Fruit fly (Drosophila melanogaster) whole organism, embryonic: ENCODE measurements around the gene Idua.
A peak's percentile ranks its signal among the peaks of the same experiment; 100 is the strongest.

ENCODE experiments used
- Ada2b ChIP-seq: fragments of 200-800 bp; sonication (Bioruptor generic); IDR thresholded peaks from 2 replicates; pipeline ENCODE4 v1.3.6; 2022; ENCODE audit warnings: missing biosample characterization, missing genetic modification characterization
- Aef1 ChIP-seq: fragments of 200-800 bp; sonication (Bioruptor generic); IDR thresholded peaks from 3 replicates; pipeline ENCODE4 v1.3.6; 2022; ENCODE audit warnings: missing biosample characterization, missing genetic modification characterization
- CG11560 ChIP-seq: fragments of 200-800 bp; sonication (Bioruptor generic); IDR thresholded peaks from 3 replicates; pipeline ENCODE4 v1.3.6; 2022; ENCODE audit warnings: missing biosample characterization, missing genetic modification characterization
- CG12744 ChIP-seq: fragments of 200-800 bp; sonication (Bioruptor generic); optimal IDR thresholded peaks from 2 replicates; lab custom pipeline; 2016; ENCODE audit warnings: missing biosample characterization, missing genetic modification characterization
- CG13894 ChIP-seq: fragments of 200-800 bp; sonication (Bioruptor generic); optimal IDR thresholded peaks from 3 replicates; lab custom pipeline; 2018; ENCODE audit warnings: missing biosample characterization, mild to moderate bottlenecking, missing genetic modification characterization, moderate library complexity
- CG1529 ChIP-seq: fragments of 200-800 bp; sonication (Bioruptor generic); optimal IDR thresholded peaks from 3 replicates; lab custom pipeline; 2018; ENCODE audit warnings: missing biosample characterization, missing genetic modification characterization
- CG2129 ChIP-seq: fragments of 200-800 bp; sonication (Bioruptor generic); IDR thresholded peaks from 2 replicates; pipeline ENCODE4 v1.3.6; 2022; ENCODE audit warnings: missing biosample characterization, missing genetic modification characterization; ENCODE audit not compliant: partially characterized antibody
- CG30403 ChIP-seq: fragments of 200-800 bp; sonication (Bioruptor generic); optimal IDR thresholded peaks from 3 replicates; lab custom pipeline; 2016; ENCODE audit warnings: missing biosample characterization, missing genetic modification characterization
- CG32767 ChIP-seq: fragments of 200-800 bp; sonication (Bioruptor generic); IDR thresholded peaks from 2 replicates; pipeline ENCODE4 v1.3.6; 2022; ENCODE audit warnings: missing biosample characterization, missing genetic modification characterization
- CG34376 ChIP-seq: fragments of 200-800 bp; sonication (Bioruptor generic); optimal IDR thresholded peaks from 2 replicates; lab custom pipeline; 2018; ENCODE audit warnings: missing biosample characterization, mild to moderate bottlenecking, missing genetic modification characterization
- CG4730 ChIP-seq: fragments of 200-800 bp; sonication (Bioruptor generic); IDR thresholded peaks from 2 replicates; pipeline ENCODE4 v1.3.6; 2022; ENCODE audit warnings: missing biosample characterization, missing genetic modification characterization
- CG4820 ChIP-seq: fragments of 200-800 bp; sonication (Bioruptor generic); optimal IDR thresholded peaks from 3 replicates; lab custom pipeline; 2016; ENCODE audit warnings: missing biosample characterization, missing genetic modification characterization
- CG5245 ChIP-seq: fragments of 200-800 bp; sonication (Bioruptor generic); optimal IDR thresholded peaks from 3 replicates; lab custom pipeline; 2016; ENCODE audit warnings: missing biosample characterization, missing genetic modification characterization
- CG6689 ChIP-seq: fragments of 200-800 bp; sonication (Bioruptor generic); IDR thresholded peaks from 2 replicates; pipeline ENCODE4 v1.3.6; 2022; ENCODE audit warnings: missing biosample characterization, missing genetic modification characterization
- CG6854 ChIP-seq: fragments of 200-800 bp; sonication (Bioruptor generic); optimal IDR thresholded peaks from 3 replicates; lab custom pipeline; 2017; ENCODE audit warnings: missing biosample characterization, mild to moderate bottlenecking, missing genetic modification characterization
- CG7271 ChIP-seq: fragments of 200-800 bp; sonication (Bioruptor generic); optimal IDR thresholded peaks from 2 replicates; lab custom pipeline; 2018; ENCODE audit warnings: missing biosample characterization, mild to moderate bottlenecking, missing genetic modification characterization, moderate library complexity
- CG8290 ChIP-seq, 3 experiments: fragments of 200-800 bp; sonication (Bioruptor generic); optimal IDR thresholded peaks; 2 replicates each; lab custom pipeline; 2016 to 2019; ENCODE audit warnings: missing biosample characterization in 3 of 3, missing genetic modification characterization in 3 of 3, mild to moderate bottlenecking in 2 of 3, moderate library complexity in 1 of 3
- CG8765 ChIP-seq: fragments of 200-800 bp; sonication (Bioruptor generic); IDR thresholded peaks from 2 replicates; pipeline ENCODE4 v1.3.6; 2022; ENCODE audit warnings: missing biosample characterization, missing genetic modification characterization
- CG9817 ChIP-seq: fragments of 200-800 bp; sonication (Bioruptor generic); optimal IDR thresholded peaks from 2 replicates; lab custom pipeline; 2018; ENCODE audit warnings: missing biosample characterization, mild to moderate bottlenecking, missing genetic modification characterization, moderate library complexity
- Chrac-16 ChIP-seq: fragments of 200-800 bp; sonication (Bioruptor generic); optimal IDR thresholded peaks from 3 replicates; lab custom pipeline; 2016; ENCODE audit warnings: missing biosample characterization, missing genetic modification characterization
- Dll ChIP-seq: fragments of 200-800 bp; sonication (Bioruptor generic); IDR thresholded peaks from 4 replicates; pipeline ENCODE4 v1.3.6; 2022; ENCODE audit warnings: missing biosample characterization, missing genetic modification characterization; ENCODE audit not compliant: partially characterized antibody
- Drgx ChIP-seq: fragments of 200-800 bp; sonication (Bioruptor generic); IDR thresholded peaks from 2 replicates; pipeline ENCODE4 v1.3.6; 2022; ENCODE audit warnings: missing biosample characterization, missing genetic modification characterization
- Nf-YA ChIP-seq: fragments of 200-800 bp; sonication (Bioruptor generic); IDR thresholded peaks from 2 replicates; pipeline ENCODE4 v1.3.6; 2022; ENCODE audit warnings: missing biosample characterization, missing genetic modification characterization
- Pdp1 ChIP-seq, 2 experiments: fragments of 200-800 bp; sonication (Bioruptor generic); optimal IDR thresholded peaks; 3 replicates each; lab custom pipeline; 2016; ENCODE audit warnings: missing biosample characterization in 2 of 2, missing genetic modification characterization in 2 of 2, mild to moderate bottlenecking in 1 of 2, moderate library complexity in 1 of 2
- Rfx ChIP-seq: fragments of 200-800 bp; sonication (Bioruptor generic); IDR thresholded peaks from 2 replicates; pipeline ENCODE4 v1.3.6; 2022; ENCODE audit warnings: missing biosample characterization, missing genetic modification characterization
- abd-A ChIP-seq: fragments of 200-800 bp; sonication (Bioruptor generic); optimal IDR thresholded peaks from 3 replicates; lab custom pipeline; 2019; ENCODE audit warnings: missing biosample characterization, mild to moderate bottlenecking, missing genetic modification characterization, moderate library complexity
- bsh ChIP-seq, 2 experiments: fragments of 200-800 bp; sonication (Bioruptor generic); optimal IDR thresholded peaks; 2 replicates each; lab custom pipeline; 2017 to 2018; ENCODE audit warnings: mild to moderate bottlenecking in 2 of 2, missing biosample characterization in 2 of 2, missing genetic modification characterization in 2 of 2, moderate library complexity in 1 of 2
- cad ChIP-seq: fragments of >200 bp; optimal IDR thresholded peaks from 2 replicates; lab custom pipeline; 2017; ENCODE audit warnings: missing biosample characterization, missing genetic modification characterization
- corto ChIP-seq: fragments of 200-800 bp; sonication (Bioruptor generic); optimal IDR thresholded peaks from 2 replicates; lab custom pipeline; 2016; ENCODE audit warnings: missing biosample characterization, mild to moderate bottlenecking, missing genetic modification characterization, moderate library complexity
- dpn ChIP-seq, 2 experiments: fragments of 200-800 bp; sonication (Bioruptor generic); optimal IDR thresholded peaks; 3 replicates each; lab custom pipeline; 2016; ENCODE audit warnings: missing biosample characterization in 2 of 2, missing genetic modification characterization in 2 of 2
- gcm2 ChIP-seq: fragments of 200-800 bp; sonication (Bioruptor generic); optimal IDR thresholded peaks from 2 replicates; lab custom pipeline; 2016; ENCODE audit warnings: missing biosample characterization, missing genetic modification characterization
- lbe ChIP-seq: fragments of 200-800 bp; sonication (Bioruptor generic); optimal IDR thresholded peaks from 2 replicates; lab custom pipeline; 2016; ENCODE audit warnings: missing biosample characterization, mild to moderate bottlenecking, missing genetic modification characterization
- nom ChIP-seq: fragments of 200-800 bp; sonication (Bioruptor generic); optimal IDR thresholded peaks from 2 replicates; lab custom pipeline; 2017; ENCODE audit warnings: missing biosample characterization, missing genetic modification characterization, mild to moderate bottlenecking, moderate library complexity, missing genetic modification reagents
- sd ChIP-seq: fragments of 200-800 bp; sonication (Bioruptor generic); optimal IDR thresholded peaks from 3 replicates; lab custom pipeline; 2018; ENCODE audit warnings: missing biosample characterization, mild to moderate bottlenecking, missing genetic modification characterization, moderate library complexity
- sqz ChIP-seq: fragments of 200-800 bp; sonication (Bioruptor generic); optimal IDR thresholded peaks from 3 replicates; lab custom pipeline; 2018; ENCODE audit warnings: missing biosample characterization, mild to moderate bottlenecking, missing genetic modification characterization
- stc ChIP-seq: fragments of 200-800 bp; sonication (Bioruptor generic); IDR thresholded peaks from 2 replicates; pipeline ENCODE4 v1.3.6; 2022; ENCODE audit warnings: missing biosample characterization, missing genetic modification characterization
- twi ChIP-seq: fragments of 200-800 bp; optimal IDR thresholded peaks from 2 replicates; lab custom pipeline; 2019; ENCODE audit warnings: missing biosample characterization, mild to moderate bottlenecking, missing genetic modification characterization, moderate library complexity
- z ChIP-seq: fragments of 200-800 bp; sonication (Bioruptor generic); IDR thresholded peaks from 3 replicates; pipeline ENCODE4 v1.3.6; 2022; ENCODE audit warnings: missing biosample characterization, missing genetic modification characterization
- zen ChIP-seq: fragments of 200-800 bp; sonication (Bioruptor generic); optimal IDR thresholded peaks from 3 replicates; lab custom pipeline; 2018; ENCODE audit warnings: missing biosample characterization, mild to moderate bottlenecking, missing genetic modification characterization, moderate library complexity

Gene Idua

DNA sequence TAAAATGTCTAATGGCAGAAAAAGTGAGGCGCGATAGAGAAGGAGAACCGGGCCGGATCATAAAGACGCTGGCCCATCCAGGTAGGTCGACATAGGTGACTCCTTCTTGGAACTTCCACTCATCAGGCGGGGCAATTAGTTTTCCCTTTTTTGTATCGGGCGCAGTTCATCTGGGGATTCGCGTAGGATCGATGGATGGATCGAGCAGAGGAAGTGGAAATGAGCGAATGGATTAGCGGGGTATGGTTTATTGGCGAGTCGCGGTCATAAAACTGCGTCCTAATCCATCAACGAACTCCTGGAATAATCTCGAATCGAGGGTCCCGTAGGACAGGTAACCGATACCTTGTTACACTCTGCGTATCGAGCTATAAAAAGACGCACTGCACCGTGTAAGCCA is 37.7 kb downstream of the Idua start, which contains the start of gene CG43725:
TSS of gene CG43725 (plus strand) at position 400 of the 400 bp plus-strand sequence.
- TF ChIP-seq Aef1 (no peak), zen (tag; lab: Kevin White, UChicago) (peak; percentile 86), sqz (GFP tag; lab: Kevin White, UChicago) (no peak), CG8765 (GFP tag; lab: Robert Waterston, UW) (no peak), CG13894 (tag; lab: Kevin White, UChicago) (no peak), gcm2 (no peak), CG7271 (peak; percentile 7), CG11560 (no peak), CG6854 (GFP tag; lab: Kevin White, UChicago) (no peak), twi (tag; lab: Kevin White, UChicago) (no peak), CG1529 (GFP tag; lab: Kevin White, UChicago) (no peak), Chrac-16 (GFP tag; lab: Kevin White, UChicago) (no peak), stc (GFP tag; lab: Robert Waterston, UW) (no peak), sd (no peak), CG4820 (GFP tag; lab: Kevin White, UChicago) (no peak), Rfx (GFP tag; lab: Robert Waterston, UW) (no peak), CG30403 (GFP tag; lab: Kevin White, UChicago) (no peak), CG8290 (GFP tag; optimal IDR thresholded peaks at IDR 0.05; lab: Kevin White, UChicago) (no peak), CG8290 (tag; optimal IDR thresholded peaks at IDR 0.05; lab: Kevin White, UChicago) (no peak), CG6689 (GFP tag; lab: Robert Waterston, UW) (no peak), CG4730 (GFP tag; lab: Robert Waterston, UW) (no peak), CG2129 (no peak), Ada2b (GFP tag; lab: Robert Waterston, UW) (no peak), CG34376 (GFP tag; lab: Kevin White, UChicago) (no peak), cad (peak; percentile 94)

DNA sequence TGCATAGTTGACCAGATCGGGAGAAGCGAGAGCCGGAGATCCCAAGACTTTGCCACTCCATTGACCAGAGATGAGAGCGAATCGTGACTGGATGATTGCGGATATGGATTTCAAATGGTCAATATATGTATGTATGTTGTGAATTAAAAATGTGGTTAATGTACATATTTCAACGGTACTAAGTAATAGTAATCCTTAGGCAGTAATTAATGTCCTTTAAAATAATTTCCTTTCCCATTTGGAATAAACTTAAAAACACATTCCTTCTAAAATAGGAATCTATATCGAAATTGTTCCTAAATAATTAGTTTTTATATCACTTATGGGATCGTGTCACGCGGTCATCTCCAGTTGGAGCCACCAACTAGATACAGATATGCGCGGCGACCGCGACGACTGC is 38.9 kb downstream of the Idua start:
- TF ChIP-seq CG12744 (GFP tag; lab: Kevin White, UChicago) (no peak), Aef1 (no peak), Nf-YA (GFP tag; lab: Robert Waterston, UW) (no peak), dpn (GFP tag; optimal IDR thresholded peaks at IDR 0.05; lab: Kevin White, UChicago) (no peak), Dll (GFP tag; lab: Robert Waterston, UW) (0 out of 4 replicates have a peak, but pooled peaks have one; percentile 26), z (GFP tag; lab: Robert Waterston, UW) (no peak), bsh (GFP tag; optimal IDR thresholded peaks at IDR 0.05; lab: Kevin White, UChicago) (peak in 1 of 2 experiments; percentile 56)

DNA sequence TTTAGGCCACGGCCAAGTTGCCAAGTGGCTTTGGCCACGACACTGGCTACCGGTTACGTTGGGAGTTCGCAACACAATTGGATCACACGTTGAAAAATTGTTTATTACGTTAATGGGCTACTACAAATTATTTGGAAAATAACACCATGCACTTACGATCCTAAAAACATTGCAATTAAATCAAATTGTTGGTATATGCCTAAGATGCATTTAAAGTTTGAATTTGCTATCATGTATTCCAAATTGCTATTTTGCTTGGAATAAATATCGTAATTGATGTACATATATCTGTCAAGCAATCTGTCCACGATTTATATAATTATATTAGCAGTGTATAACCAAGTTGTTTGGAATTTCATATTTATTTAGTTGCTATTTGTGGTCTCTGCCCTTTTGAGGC is 40.0 kb downstream of the Idua start:
- no peak for TF ChIP-seq CG5245 (GFP tag; lab: Kevin White, UChicago)
- TF ChIP-seq bsh (GFP tag; optimal IDR thresholded peaks at IDR 0.05; lab: Kevin White, UChicago), result peak in 1 of 2 experiments; percentile 2

DNA sequence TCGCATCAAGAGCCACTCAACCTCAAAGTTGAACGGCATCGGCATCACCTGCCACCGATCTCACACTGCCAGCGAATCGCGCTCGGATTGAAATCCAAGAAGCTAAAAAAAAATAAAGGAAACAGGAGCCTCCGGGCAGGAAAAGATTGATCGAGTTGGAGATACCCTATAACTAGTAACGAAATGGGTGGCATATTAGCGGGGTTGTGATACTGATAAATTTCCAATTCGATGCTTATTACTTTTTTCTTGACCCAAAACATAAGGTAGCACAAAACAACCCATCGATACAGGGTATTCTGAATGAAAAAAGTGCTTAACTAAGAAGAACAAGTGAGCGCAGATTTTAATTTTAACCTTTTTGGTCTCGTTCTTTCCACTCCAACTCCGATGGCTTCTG is 40.6 kb downstream of the Idua start:
- TF ChIP-seq bsh (GFP tag; optimal IDR thresholded peaks at IDR 0.05; lab: Kevin White, UChicago) (peak in 1 of 2 experiments; percentile 40), Drgx (GFP tag; lab: Robert Waterston, UW) (peak; percentile 17; the same call in 1 of the 2 replicates), CG9817 (tag; lab: Kevin White, UChicago) (no peak), nom (GFP tag; lab: Kevin White, UChicago) (peak; percentile 56), lbe (peak; percentile 47), CG13894 (tag; lab: Kevin White, UChicago) (no peak), corto (GFP tag; lab: Kevin White, UChicago) (peak; percentile 70), CG32767 (GFP tag; lab: Robert Waterston, UW) (no peak), Pdp1 (GFP tag; optimal IDR thresholded peaks at IDR 0.05; lab: Kevin White, UChicago) (no peak), abd-A (tag; lab: Kevin White, UChicago) (no peak)
